Fruit fly (Drosophila melanogaster) whole organism, embryonic: ENCODE results near the gene Hsp110.
A peak's percentile ranks its signal among the peaks of the same experiment; 100 is the strongest.

Source experiments
- Bteb2 ChIP-seq: fragments of 200-800 bp; sonication (Bioruptor generic); optimal IDR thresholded peaks from 2 replicates; lab custom pipeline; 2016; ENCODE audit warnings: missing biosample characterization, missing genetic modification characterization
- CG10959 ChIP-seq: fragments of 200-800 bp; sonication (Bioruptor generic); IDR thresholded peaks from 2 replicates; pipeline ENCODE4 v1.3.6; 2022; ENCODE audit warnings: missing biosample characterization, missing genetic modification characterization
- CG11085 ChIP-seq: fragments of 200-800 bp; sonication (Bioruptor generic); IDR thresholded peaks from 2 replicates; pipeline ENCODE4 v1.3.6; 2022; ENCODE audit warnings: missing biosample characterization, missing genetic modification characterization
- CG11093 ChIP-seq: fragments of 200-800 bp; sonication (Bioruptor generic); IDR thresholded peaks from 3 replicates; pipeline ENCODE4 v1.3.6; 2022; ENCODE audit warnings: missing biosample characterization, missing genetic modification characterization
- CG13123 ChIP-seq: fragments of 200-800 bp; sonication (Bioruptor generic); optimal IDR thresholded peaks from 2 replicates; lab custom pipeline; 2016; ENCODE audit warnings: missing biosample characterization, missing genetic modification characterization
- CG14860 ChIP-seq: fragments of 200-800 bp; sonication (Bioruptor generic); IDR thresholded peaks from 3 replicates; pipeline ENCODE4 v1.3.6; 2022; ENCODE audit warnings: missing biosample characterization, missing genetic modification characterization; ENCODE audit not compliant: partially characterized antibody
- CG15601 ChIP-seq: fragments of 200-800 bp; sonication (Bioruptor generic); optimal IDR thresholded peaks from 3 replicates; lab custom pipeline; 2019; ENCODE audit warnings: missing biosample characterization, mild to moderate bottlenecking, missing genetic modification characterization, moderate library complexity
- CG18011 ChIP-seq: fragments of 200-800 bp; sonication (Bioruptor generic); optimal IDR thresholded peaks from 2 replicates; lab custom pipeline; 2017; ENCODE audit warnings: missing biosample characterization, missing genetic modification characterization, mild to moderate bottlenecking, moderate library complexity, missing genotype
- CG42726 ChIP-seq: fragments of 200-800 bp; sonication (Bioruptor generic); IDR thresholded peaks from 2 replicates; pipeline ENCODE4 v1.3.6; 2022; ENCODE audit warnings: missing biosample characterization, missing genetic modification characterization; ENCODE audit not compliant: partially characterized antibody
- CG4404 ChIP-seq: fragments of 200-800 bp; sonication (Bioruptor generic); IDR thresholded peaks from 2 replicates; pipeline ENCODE4 v1.3.6; 2022; ENCODE audit warnings: missing biosample characterization, missing genetic modification characterization
- CG4617 ChIP-seq: fragments of 200-800 bp; sonication (Bioruptor generic); optimal IDR thresholded peaks from 3 replicates; lab custom pipeline; 2016; ENCODE audit warnings: missing biosample characterization, missing genetic modification characterization, borderline replicate concordance
- CG4707 ChIP-seq: fragments of 200-800 bp; sonication (Bioruptor generic); optimal IDR thresholded peaks from 2 replicates; lab custom pipeline; 2018; ENCODE audit warnings: missing biosample characterization, mild to moderate bottlenecking, missing genetic modification characterization, moderate library complexity
- CG4854 ChIP-seq: fragments of 200-800 bp; sonication (Bioruptor generic); optimal IDR thresholded peaks from 2 replicates; lab custom pipeline; 2016; ENCODE audit warnings: missing biosample characterization, missing genetic modification characterization, inconsistent platforms
- CG7271 ChIP-seq: fragments of 200-800 bp; sonication (Bioruptor generic); optimal IDR thresholded peaks from 2 replicates; lab custom pipeline; 2018; ENCODE audit warnings: missing biosample characterization, mild to moderate bottlenecking, missing genetic modification characterization, moderate library complexity
- CG8924 ChIP-seq: fragments of 200-800 bp; optimal IDR thresholded peaks from 3 replicates; lab custom pipeline; 2019; ENCODE audit warnings: missing biosample characterization, mild to moderate bottlenecking, missing genetic modification characterization, moderate library complexity
- CG9932 ChIP-seq: fragments of 200-800 bp; sonication (Bioruptor generic); IDR thresholded peaks from 2 replicates; pipeline ENCODE4 v1.3.6; 2022; ENCODE audit warnings: missing biosample characterization, missing genetic modification characterization
- CTCF ChIP-seq: fragments of 200-800 bp; sonication (Bioruptor generic); optimal IDR thresholded peaks from 2 replicates; lab custom pipeline; 2017; ENCODE audit warnings: missing biosample characterization, mild to moderate bottlenecking, missing genetic modification characterization, moderate library complexity
- Dbx ChIP-seq: fragments of 200-800 bp; sonication (Bioruptor generic); IDR thresholded peaks from 3 replicates; pipeline ENCODE4 v1.3.6; 2022; ENCODE audit warnings: missing biosample characterization, missing genetic modification characterization
- Dfd ChIP-seq, 2 experiments: fragments of >200 bp; optimal IDR thresholded peaks; 2 replicates each; lab custom pipeline; 2017; ENCODE audit warnings: missing biosample characterization in 2 of 2, missing genetic modification characterization in 2 of 2
- Eip74EF ChIP-seq, 2 experiments: fragments of 200-800 bp in 1 of 2; fragments of >200 bp in 1 of 2; sonication (Bioruptor generic) in 1 of 2; optimal IDR thresholded peaks; 2 replicates each; lab custom pipeline; 2017 to 2019; ENCODE audit warnings: missing biosample characterization in 2 of 2, missing genetic modification characterization in 2 of 2, mild to moderate bottlenecking in 1 of 2, moderate library complexity in 1 of 2
- Elba2 ChIP-seq: fragments of 200-800 bp; sonication (Bioruptor generic); optimal IDR thresholded peaks from 3 replicates; lab custom pipeline; 2016; ENCODE audit warnings: missing biosample characterization, missing genetic modification characterization
- GATAe ChIP-seq: fragments of 200-800 bp; sonication (Bioruptor generic); conservative IDR thresholded peaks from 2 replicates; pipeline ENCODE4 v1.3.6; 2022; ENCODE audit warnings: missing biosample characterization, missing genetic modification characterization
- H15 ChIP-seq: fragments of 200-800 bp; sonication (Bioruptor generic); IDR thresholded peaks from 3 replicates; pipeline ENCODE4 v1.3.6; 2022; ENCODE audit warnings: missing biosample characterization, missing genetic modification characterization
- Hr39 ChIP-seq: fragments of >200 bp; optimal IDR thresholded peaks from 2 replicates; lab custom pipeline; 2017
- MBD-R2 ChIP-seq: fragments of 200-800 bp; sonication (Bioruptor generic); IDR thresholded peaks from 2 replicates; pipeline ENCODE4 v1.3.6; 2022; ENCODE audit warnings: missing biosample characterization, missing genetic modification characterization
- NfI ChIP-seq: fragments of 200-800 bp; sonication (Bioruptor generic); optimal IDR thresholded peaks from 3 replicates; lab custom pipeline; 2018; ENCODE audit warnings: missing biosample characterization, mild to moderate bottlenecking, missing genetic modification characterization, moderate library complexity
- Optix ChIP-seq: fragments of 200-800 bp; sonication (Bioruptor generic); IDR thresholded peaks from 3 replicates; pipeline ENCODE4 v1.3.6; 2022; ENCODE audit warnings: missing biosample characterization, missing genetic modification characterization
- Sox100B ChIP-seq: fragments of 200-800 bp; sonication (Bioruptor generic); optimal IDR thresholded peaks from 3 replicates; lab custom pipeline; 2018; ENCODE audit warnings: missing biosample characterization, mild to moderate bottlenecking, missing genetic modification characterization
- Spps ChIP-seq: fragments of 200-800 bp; sonication (Bioruptor generic); optimal IDR thresholded peaks from 2 replicates; lab custom pipeline; 2018; ENCODE audit warnings: missing biosample characterization, mild to moderate bottlenecking, missing genetic modification characterization
- Stat92E ChIP-seq, 3 experiments: fragments of >200 bp in 2 of 3; fragments of 200-800 bp in 1 of 3; sonication (Bioruptor generic) in 1 of 3; optimal IDR thresholded peaks; 2 replicates each; lab custom pipeline; 2017 to 2019; ENCODE audit warnings: missing biosample characterization in 3 of 3, missing genetic modification characterization in 3 of 3, mild to moderate bottlenecking in 1 of 3, moderate library complexity in 1 of 3
- bsh ChIP-seq, 2 experiments: fragments of 200-800 bp; sonication (Bioruptor generic); optimal IDR thresholded peaks; 2 replicates each; lab custom pipeline; 2017 to 2018; ENCODE audit warnings: mild to moderate bottlenecking in 2 of 2, missing biosample characterization in 2 of 2, missing genetic modification characterization in 2 of 2, moderate library complexity in 1 of 2
- cg ChIP-seq: fragments of 200-800 bp; sonication (Bioruptor generic); optimal IDR thresholded peaks from 3 replicates; lab custom pipeline; 2019; ENCODE audit warnings: missing biosample characterization, mild to moderate bottlenecking, missing genetic modification characterization, moderate library complexity
- ewg ChIP-seq: fragments of 200-800 bp; sonication (Bioruptor generic); optimal IDR thresholded peaks from 3 replicates; lab custom pipeline; 2017; ENCODE audit warnings: mild to moderate bottlenecking, missing biosample characterization, missing genetic modification reagents, missing genetic modification characterization
- gsb ChIP-seq: fragments of 200-800 bp; sonication (Bioruptor generic); IDR thresholded peaks from 2 replicates; pipeline ENCODE4 v1.3.6; 2022; ENCODE audit warnings: missing biosample characterization, missing genetic modification characterization
- hth ChIP-seq: fragments of >200 bp; optimal IDR thresholded peaks from 2 replicates; lab custom pipeline; 2017; ENCODE audit warnings: inconsistent platforms
- inv ChIP-seq: fragments of 200-800 bp; sonication (Bioruptor generic); IDR thresholded peaks from 2 replicates; pipeline ENCODE4 v1.3.6; 2022; ENCODE audit warnings: missing biosample characterization, missing genetic modification characterization; ENCODE audit not compliant: partially characterized antibody
- jigr1 ChIP-seq: fragments of 200-800 bp; sonication (Bioruptor generic); IDR thresholded peaks from 3 replicates; pipeline ENCODE4 v1.3.6; 2022; ENCODE audit warnings: missing biosample characterization, missing genetic modification characterization
- kah ChIP-seq: fragments of 200-800 bp; sonication (Bioruptor generic); optimal IDR thresholded peaks from 2 replicates; lab custom pipeline; 2018; ENCODE audit warnings: missing biosample characterization, mild to moderate bottlenecking, missing genetic modification characterization
- ken ChIP-seq: fragments of 200-800 bp; sonication (Bioruptor generic); IDR thresholded peaks from 3 replicates; pipeline ENCODE4 v1.3.6; 2022; ENCODE audit warnings: missing biosample characterization, missing genetic modification characterization
- lilli ChIP-seq: fragments of 200-800 bp; sonication (Bioruptor generic); optimal IDR thresholded peaks from 3 replicates; lab custom pipeline; 2016; ENCODE audit warnings: missing biosample characterization, missing genetic modification characterization
- mam ChIP-seq: fragments of 200-800 bp; sonication (Bioruptor generic); optimal IDR thresholded peaks from 3 replicates; lab custom pipeline; 2016; ENCODE audit warnings: missing biosample characterization, missing genetic modification characterization
- onecut ChIP-seq: fragments of 200-800 bp; sonication (Bioruptor generic); IDR thresholded peaks from 2 replicates; pipeline ENCODE4 v1.3.6; 2022; ENCODE audit warnings: missing biosample characterization, missing genetic modification characterization
- org-1 ChIP-seq: fragments of 200-800 bp; sonication (Bioruptor generic); optimal IDR thresholded peaks from 2 replicates; lab custom pipeline; 2017; ENCODE audit warnings: missing biosample characterization, missing genetic modification characterization
- prd ChIP-seq, 3 experiments: fragments of >200 bp in 2 of 3; fragments of 200-800 bp in 1 of 3; sonication (Bioruptor generic) in 1 of 3; optimal IDR thresholded peaks in 2 of 3; IDR thresholded peaks in 1 of 3; 2 replicates in 2 of 3; 3 replicates in 1 of 3; pipeline versions ENCODE4 v1.3.6 to Lab custom; 2017 to 2022; ENCODE audit warnings: missing biosample characterization in 1 of 3, missing genetic modification characterization in 1 of 3
- seq ChIP-seq: fragments of 200-800 bp; sonication (Bioruptor generic); IDR thresholded peaks from 2 replicates; pipeline ENCODE4 v1.3.6; 2022; ENCODE audit warnings: missing biosample characterization, missing genetic modification characterization
- slbo ChIP-seq: fragments of 200-800 bp; sonication (Bioruptor generic); IDR thresholded peaks from 2 replicates; pipeline ENCODE4 v1.3.6; 2022; ENCODE audit warnings: missing biosample characterization, missing genetic modification characterization
- stc ChIP-seq: fragments of 200-800 bp; sonication (Bioruptor generic); IDR thresholded peaks from 2 replicates; pipeline ENCODE4 v1.3.6; 2022; ENCODE audit warnings: missing biosample characterization, missing genetic modification characterization
- sug ChIP-seq: fragments of 200-800 bp; optimal IDR thresholded peaks from 2 replicates; lab custom pipeline; 2019; ENCODE audit warnings: missing biosample characterization, mild to moderate bottlenecking, missing genetic modification characterization, moderate library complexity
- tll ChIP-seq, 2 experiments: fragments of 200-800 bp in 1 of 2; fragments of >200 bp in 1 of 2; sonication (Bioruptor generic) in 1 of 2; optimal IDR thresholded peaks; 2 replicates each; lab custom pipeline; 2017 to 2019; ENCODE audit warnings: missing biosample characterization in 2 of 2, missing genetic modification characterization in 2 of 2, mild to moderate bottlenecking in 1 of 2, moderate library complexity in 1 of 2
- tup ChIP-seq: fragments of 200-800 bp; sonication (Bioruptor generic); optimal IDR thresholded peaks from 2 replicates; lab custom pipeline; 2016; ENCODE audit warnings: missing biosample characterization, mild to moderate bottlenecking, missing genetic modification characterization, moderate library complexity
- yki ChIP-seq: fragments of >200 bp; optimal IDR thresholded peaks from 3 replicates; lab custom pipeline; 2018

Gene Hsp110

dm6 chr3L:14036867-14037313, at the start of gene Hsp110 (continued):
- peak in 1 of 2 experiments; percentile 17 for TF ChIP-seq Eip74EF (GFP tag; optimal IDR thresholded peaks at IDR 0.05; lab: Kevin White, UChicago)
- no peak for TF ChIP-seq CG18011 (GFP tag; lab: Kevin White, UChicago)
- TF ChIP-seq Bteb2: peak; percentile 10
- no peak for TF ChIP-seq tup (GFP tag; lab: Kevin White, UChicago)
- TF ChIP-seq onecut (GFP tag; lab: Robert Waterston, UW): peak; percentile 66
- peak; percentile 52; the same call in 1 of the 2 replicates for TF ChIP-seq GATAe (GFP tag; lab: Robert Waterston, UW)
- TF ChIP-seq ken: no peak
- TF ChIP-seq Dfd (GFP tag; optimal IDR thresholded peaks at IDR 0.05; lab: Kevin White, UChicago): no peak
- no peak for TF ChIP-seq CG4854
- TF ChIP-seq NfI (GFP tag; lab: Kevin White, UChicago): no peak
- TF ChIP-seq gsb (GFP tag; lab: Robert Waterston, UW): no peak
- peak; percentile 22 for TF ChIP-seq CG8924
- no peak for TF ChIP-seq cg (GFP tag; lab: Kevin White, UChicago)
- peak; percentile 99 for TF ChIP-seq CG42726 (GFP tag; lab: Robert Waterston, UW)
- TF ChIP-seq Stat92E (GFP tag; optimal IDR thresholded peaks at IDR 0.05; lab: Kevin White, UChicago): peak in 1 of 3 experiments; percentile 14
- no peak for TF ChIP-seq stc (GFP tag; lab: Robert Waterston, UW)
- TF ChIP-seq seq (GFP tag; lab: Robert Waterston, UW): no peak
- no peak for TF ChIP-seq ewg (GFP tag; lab: Kevin White, UChicago)
- peak; percentile 49 for TF ChIP-seq sug (tag; lab: Kevin White, UChicago)
- peak; percentile 22; the same call in 1 of the 2 replicates for TF ChIP-seq slbo (GFP tag; lab: Robert Waterston, UW)
- no peak for TF ChIP-seq jigr1 (GFP tag; lab: Robert Waterston, UW)
- no peak for TF ChIP-seq Optix (GFP tag; lab: Robert Waterston, UW)
- TF ChIP-seq CG15601 (tag; lab: Kevin White, UChicago): peak; percentile 27
- peak; percentile 71 for TF ChIP-seq CG4617 (GFP tag; lab: Kevin White, UChicago)
- TF ChIP-seq CG7271 (tag; lab: Kevin White, UChicago): no peak
- no peak for TF ChIP-seq Spps (tag; lab: Kevin White, UChicago)
- no peak for TF ChIP-seq CG13123 (GFP tag; lab: Kevin White, UChicago)
- no peak for TF ChIP-seq mam (GFP tag; lab: Kevin White, UChicago)
- no peak for TF ChIP-seq hth (lab: Kevin White, UChicago)
- no peak for TF ChIP-seq org-1 (GFP tag; lab: Kevin White, UChicago)
- no peak for TF ChIP-seq tll (GFP tag; optimal IDR thresholded peaks at IDR 0.05; lab: Kevin White, UChicago)
- TF ChIP-seq kah (GFP tag; lab: Kevin White, UChicago): no peak
- TF ChIP-seq Dbx (GFP tag; lab: Robert Waterston, UW): peak; percentile 72; the same call in 2 of the 3 replicates
- no peak for TF ChIP-seq CG4707 (GFP tag; lab: Kevin White, UChicago)
- peak; percentile 81 for TF ChIP-seq Elba2 (GFP tag; lab: Kevin White, UChicago)
- no peak for TF ChIP-seq CG4404 (GFP tag; lab: Robert Waterston, UW)
- TF ChIP-seq CG11093 (GFP tag; lab: Robert Waterston, UW): no peak
- peak; percentile 62 for TF ChIP-seq lilli (GFP tag; lab: Kevin White, UChicago)
- peak; percentile 99 for TF ChIP-seq inv (GFP tag; lab: Robert Waterston, UW)
- no peak for TF ChIP-seq prd (optimal IDR thresholded peaks at IDR 0.05; lab: Kevin White, UChicago)
- TF ChIP-seq prd (GFP tag; IDR thresholded peaks at IDR 0.05; lab: Robert Waterston, UW): no peak
- TF ChIP-seq CG11085 (GFP tag; lab: Robert Waterston, UW): no peak
- peak; percentile 98 for TF ChIP-seq CG14860 (GFP tag; lab: Robert Waterston, UW)
- TF ChIP-seq bsh (GFP tag; optimal IDR thresholded peaks at IDR 0.05; lab: Kevin White, UChicago): peak in 1 of 2 experiments; percentile 4
- peak; percentile 9 for TF ChIP-seq CTCF (GFP tag; lab: Kevin White, UChicago)
- TF ChIP-seq Hr39 (lab: Kevin White, UChicago): no peak
- TF ChIP-seq Sox100B (GFP tag; lab: Kevin White, UChicago): no peak
- no peak for TF ChIP-seq CG10959 (GFP tag; lab: Robert Waterston, UW)
- peak; percentile 76 for TF ChIP-seq CG9932
- TF ChIP-seq yki (lab: Kevin White, UChicago): no peak
- peak; percentile 46 for TF ChIP-seq MBD-R2
- TF ChIP-seq H15: no peak
